ENCODE assay signal across 1 fruit fly cellular context in genomic region chr2L:19884444-19884843, dm6.
TF ChIP-seq lines count a peak whose summit lies in the region.

No protein-coding gene starts in this region.

TF ChIP-seq in whole organism, embryonic, 481 proteins besides CTCF, POLR2A, EP300 and RAD21 (continued from another document):
- no peak for TF ChIP-seq CG16813 (GFP tag; IDR thresholded peaks at IDR 0.05; lab: Robert Waterston, UW; ENCODE audit: partially characterized antibody)
- peak in 1 of 2 experiments; percentile 95 for TF ChIP-seq Pdp1 (GFP tag; optimal IDR thresholded peaks at IDR 0.05; lab: Kevin White, UChicago)
- no peak for TF ChIP-seq crc (GFP tag; optimal IDR thresholded peaks at IDR 0.05; lab: Kevin White, UChicago)
- TF ChIP-seq Myb (GFP tag; optimal IDR thresholded peaks at IDR 0.05; lab: Kevin White, UChicago), result no peak
- peak; percentile 19; the same call in 1 of the 2 replicates for TF ChIP-seq lmd (GFP tag; IDR thresholded peaks at IDR 0.05; lab: Robert Waterston, UW)
- no peak for TF ChIP-seq CG11093 (GFP tag; IDR thresholded peaks at IDR 0.05; lab: Robert Waterston, UW)
- peak; percentile 60; the same call in 2 of the 3 replicates for TF ChIP-seq CG17361 (GFP tag; IDR thresholded peaks at IDR 0.05; lab: Robert Waterston, UW)
- no peak for TF ChIP-seq HLH4C (GFP tag; IDR thresholded peaks at IDR 0.05; lab: Robert Waterston, UW; ENCODE audit: partially characterized antibody)
- no peak for TF ChIP-seq CG4617 (GFP tag; optimal IDR thresholded peaks at IDR 0.05; lab: Kevin White, UChicago; ENCODE audit: borderline replicate concordance)
- peak; percentile 53 for TF ChIP-seq Sox102F (GFP tag; optimal IDR thresholded peaks at IDR 0.05; lab: Kevin White, UChicago)
- TF ChIP-seq hbn (GFP tag; IDR thresholded peaks at IDR 0.05; lab: Robert Waterston, UW; ENCODE audit: partially characterized antibody), result no peak
- TF ChIP-seq gem (tag; optimal IDR thresholded peaks at IDR 0.05; lab: Kevin White, UChicago), result peak; percentile 64
- no peak for TF ChIP-seq pho (GFP tag; optimal IDR thresholded peaks at IDR 0.05; lab: Kevin White, UChicago)
- peak; percentile 63; the same call in 1 of the 2 replicates for TF ChIP-seq vvl (GFP tag; IDR thresholded peaks at IDR 0.05; lab: Robert Waterston, UW)
- TF ChIP-seq p53 (GFP tag; optimal IDR thresholded peaks at IDR 0.05; lab: Kevin White, UChicago), result no peak
- TF ChIP-seq B-H1 (GFP tag; IDR thresholded peaks at IDR 0.05; lab: Robert Waterston, UW), result no peak
- TF ChIP-seq CG32772 (GFP tag; IDR thresholded peaks at IDR 0.05; lab: Robert Waterston, UW), result no peak
- peak; percentile 24 for TF ChIP-seq pnt (GFP tag; optimal IDR thresholded peaks at IDR 0.05; lab: Kevin White, UChicago)
- TF ChIP-seq CG31365 (tag; optimal IDR thresholded peaks at IDR 0.05; lab: Kevin White, UChicago), result no peak
- TF ChIP-seq Hr39 (optimal IDR thresholded peaks at IDR 0.05; lab: Kevin White, UChicago), result no peak
- peak; percentile 39 for TF ChIP-seq Oli (tag; optimal IDR thresholded peaks at IDR 0.05; lab: Kevin White, UChicago)
- no peak for TF ChIP-seq tll (GFP tag; optimal IDR thresholded peaks at IDR 0.05; lab: Kevin White, UChicago)
- TF ChIP-seq trh (GFP tag; optimal IDR thresholded peaks at IDR 0.05; lab: Kevin White, UChicago), result no peak
- peak in 1 of 2 experiments; percentile 38 for TF ChIP-seq eve (GFP tag; optimal IDR thresholded peaks at IDR 0.05; lab: Kevin White, UChicago)
- no peak for TF ChIP-seq CG6765 (GFP tag; optimal IDR thresholded peaks at IDR 0.05; lab: Kevin White, UChicago)
- TF ChIP-seq CG9817 (tag; optimal IDR thresholded peaks at IDR 0.05; lab: Kevin White, UChicago), result no peak
- peak; percentile 3 for TF ChIP-seq CG11504 (tag; optimal IDR thresholded peaks at IDR 0.05; lab: Kevin White, UChicago)
- no peak for TF ChIP-seq btn (GFP tag; optimal IDR thresholded peaks at IDR 0.05; lab: Kevin White, UChicago)
- TF ChIP-seq Doc2 (GFP tag; IDR thresholded peaks at IDR 0.05; lab: Robert Waterston, UW), result no peak
- no peak for TF ChIP-seq luna (GFP tag; optimal IDR thresholded peaks at IDR 0.05; lab: Kevin White, UChicago)
- peak; percentile 10 for TF ChIP-seq org-1 (GFP tag; optimal IDR thresholded peaks at IDR 0.05; lab: Kevin White, UChicago)
- no peak for TF ChIP-seq CG10543 (GFP tag; optimal IDR thresholded peaks at IDR 0.05; lab: Kevin White, UChicago)
- no peak for TF ChIP-seq CG2116 (GFP tag; optimal IDR thresholded peaks at IDR 0.05; lab: Kevin White, UChicago)
- TF ChIP-seq zf30C (GFP tag; optimal IDR thresholded peaks at IDR 0.05; lab: Kevin White, UChicago), result peak; percentile 45
- no peak for TF ChIP-seq Dfd (GFP tag; optimal IDR thresholded peaks at IDR 0.05; lab: Kevin White, UChicago)
- no peak for TF ChIP-seq knrl (GFP tag; IDR thresholded peaks at IDR 0.05; lab: Robert Waterston, UW; ENCODE audit: partially characterized antibody)
